Worm (Caenorhabditis elegans) whole organism, L4 larva: ENCODE results near the gene Y43F4A.4.

Source experiments
- F26F4.8 ChIP-seq: fragments of 200-800 bp; sonication (Bioruptor generic); conservative IDR thresholded peaks from 2 replicates; pipeline ENCODE4 v1.3.6; 2022; ENCODE audit warnings: missing genetic modification characterization, missing compliant biosample characterization
- F49E8.2 ChIP-seq: sonication (generic microtip); optimal IDR thresholded peaks from 2 replicates; lab custom pipeline; 2016; ENCODE audit warnings: missing compliant biosample characterization, mild to moderate bottlenecking, missing genetic modification characterization, borderline replicate concordance
- R02D3.7 ChIP-seq: fragments of 150-350 bp; sonication (generic microtip); optimal IDR thresholded peaks from 3 replicates; lab custom pipeline; 2014; ENCODE audit warnings: missing biosample characterization, missing genetic modification characterization
- T26A8.4 ChIP-seq: fragments of 200-800 bp; sonication (Bioruptor generic); IDR thresholded peaks from 2 replicates; pipeline ENCODE4 v1.3.6; 2022; ENCODE audit warnings: missing genetic modification characterization, missing compliant biosample characterization
- Y5F2A.4 ChIP-seq: fragments of 200-800 bp; sonication (Bioruptor generic); optimal IDR thresholded peaks from 2 replicates; lab custom pipeline; 2018; ENCODE audit warnings: mild to moderate bottlenecking, missing genetic modification characterization, missing compliant biosample characterization
- ZK337.2 ChIP-seq: fragments of 200-800 bp; sonication (Bioruptor generic); IDR thresholded peaks from 2 replicates; pipeline ENCODE4 v1.3.6; 2022; ENCODE audit warnings: missing genetic modification reagents, missing genetic modification characterization, missing compliant biosample characterization
- ZK546.5 ChIP-seq, 2 experiments: sonication (generic microtip); optimal IDR thresholded peaks; 2 replicates each; lab custom pipeline; 2017; ENCODE audit warnings: missing biosample characterization in 2 of 2, missing genetic modification characterization in 2 of 2
- aha-1 ChIP-seq: fragments of 150-350 bp; peaks from one replicate; lab custom pipeline; 2014; ENCODE audit warnings: missing biosample characterization, missing genetic modification characterization
- aly-2 ChIP-seq: sonication (generic microtip); optimal IDR thresholded peaks from 2 replicates; lab custom pipeline; 2018; ENCODE audit warnings: missing biosample characterization, missing genetic modification characterization
- attf-4 ChIP-seq: sonication (generic microtip); optimal IDR thresholded peaks from 3 replicates; lab custom pipeline; 2017; ENCODE audit warnings: missing biosample characterization, missing genetic modification characterization
- ceh-28 ChIP-seq: fragments of 150-350 bp; optimal IDR thresholded peaks from 2 replicates; lab custom pipeline; 2014; ENCODE audit warnings: missing biosample characterization, missing genetic modification reagents, missing genetic modification characterization
- ceh-32 ChIP-seq: sonication (generic microtip); optimal IDR thresholded peaks from 2 replicates; lab custom pipeline; 2016; ENCODE audit warnings: mild to moderate bottlenecking, missing genetic modification characterization, missing compliant biosample characterization; ENCODE audit not compliant: poor library complexity
- ceh-44 ChIP-seq: fragments of 200-800 bp; sonication (Bioruptor generic); IDR thresholded peaks from 2 replicates; pipeline ENCODE4 v1.3.6; 2022; ENCODE audit warnings: missing genetic modification reagents, missing genetic modification characterization, missing compliant biosample characterization
- cey-2 ChIP-seq: sonication (generic microtip); optimal IDR thresholded peaks from 3 replicates; lab custom pipeline; 2017; ENCODE audit warnings: missing genetic modification characterization, mild to moderate bottlenecking, missing compliant biosample characterization, antibody characterized with exemption, borderline replicate concordance; ENCODE audit not compliant: insufficient read depth
- daf-8 ChIP-seq: fragments of 200-800 bp; sonication (Bioruptor generic); IDR thresholded peaks from 2 replicates; pipeline ENCODE4 v1.3.6; 2022; ENCODE audit warnings: missing genetic modification characterization, missing compliant biosample characterization
- dmd-6 ChIP-seq: fragments of 200-800 bp; sonication (Bioruptor generic); IDR thresholded peaks from 2 replicates; pipeline ENCODE4 v1.3.6; 2022; ENCODE audit warnings: missing genetic modification reagents, missing genetic modification characterization, missing compliant biosample characterization
- dmd-8 ChIP-seq: fragments of 200-800 bp; sonication (Bioruptor generic); IDR thresholded peaks from 2 replicates; pipeline ENCODE4 v1.3.6; 2022; ENCODE audit warnings: missing genetic modification characterization, missing compliant biosample characterization
- dmd-9 ChIP-seq: fragments of 200-800 bp; sonication (Bioruptor generic); IDR thresholded peaks from 2 replicates; pipeline ENCODE4 v1.3.6; 2022; ENCODE audit warnings: missing genetic modification reagents, missing genetic modification characterization, missing compliant biosample characterization
- dpl-1 ChIP-seq: fragments of 150-350 bp; optimal IDR thresholded peaks from 2 replicates; lab custom pipeline; 2014; ENCODE audit warnings: missing biosample characterization, missing genetic modification reagents, missing genetic modification characterization
- duxl-1 ChIP-seq: sonication (generic microtip); optimal IDR thresholded peaks from 2 replicates; lab custom pipeline; 2016; ENCODE audit warnings: mild to moderate bottlenecking, missing genetic modification characterization, moderate library complexity, missing compliant biosample characterization; ENCODE audit not compliant: poor library complexity
- egl-43 ChIP-seq: fragments of 200-800 bp; sonication (Bioruptor generic); IDR thresholded peaks from 2 replicates; pipeline ENCODE4 v1.3.6; 2022; ENCODE audit warnings: missing genetic modification reagents, missing genetic modification characterization, missing compliant biosample characterization
- fkh-10 ChIP-seq: fragments of 150-350 bp; optimal IDR thresholded peaks from 2 replicates; lab custom pipeline; 2014; ENCODE audit warnings: missing biosample characterization, missing genetic modification reagents, missing genetic modification characterization
- fos-1 ChIP-seq: fragments of 150-350 bp; optimal IDR thresholded peaks from 2 replicates; lab custom pipeline; 2014; ENCODE audit warnings: missing biosample characterization, missing genetic modification characterization
- hif-1 ChIP-seq, 2 experiments: sonication (generic microtip); optimal IDR thresholded peaks; 2 replicates each; lab custom pipeline; 2016 to 2017; ENCODE audit warnings: missing compliant biosample characterization in 2 of 2, missing genetic modification characterization in 2 of 2, missing genetic modification reagents in 2 of 2, missing genotype in 2 of 2, mild to moderate bottlenecking in 1 of 2
- hlh-30 ChIP-seq: sonication (generic microtip); optimal IDR thresholded peaks from 2 replicates; lab custom pipeline; 2017; ENCODE audit warnings: antibody characterized with exemption, mild to moderate bottlenecking, missing genetic modification characterization, missing compliant biosample characterization; ENCODE audit not compliant: insufficient read depth
- jun-1 ChIP-seq: fragments of 150-350 bp; optimal IDR thresholded peaks from 2 replicates; lab custom pipeline; 2014; ENCODE audit warnings: missing biosample characterization, missing genetic modification reagents, missing genetic modification characterization
- lin-1 ChIP-seq: fragments of 200-800 bp; sonication (Bioruptor generic); IDR thresholded peaks from 2 replicates; pipeline ENCODE4 v1.3.6; 2022; ENCODE audit warnings: missing genetic modification reagents, missing genetic modification characterization, missing compliant biosample characterization
- lin-29 ChIP-seq: fragments of 200-800 bp; sonication (Bioruptor generic); IDR thresholded peaks from 2 replicates; pipeline ENCODE4 v1.3.6; 2022; ENCODE audit warnings: missing genetic modification reagents, missing genetic modification characterization, missing compliant biosample characterization
- lin-39 ChIP-seq: fragments of 150-350 bp; optimal IDR thresholded peaks from 2 replicates; lab custom pipeline; 2014; ENCODE audit warnings: missing biosample characterization, missing genetic modification reagents, missing genetic modification characterization
- madf-9 ChIP-seq: fragments of 200-800 bp; sonication (Bioruptor generic); conservative IDR thresholded peaks from 2 replicates; pipeline ENCODE4 v1.3.6; 2022; ENCODE audit warnings: missing genetic modification reagents, missing genetic modification characterization, missing compliant biosample characterization
- mdt-29 ChIP-seq: fragments of 200-800 bp; sonication (Bioruptor generic); IDR thresholded peaks from 2 replicates; pipeline ENCODE4 v1.3.6; 2022; ENCODE audit warnings: missing genetic modification reagents, missing genetic modification characterization, missing compliant biosample characterization
- mes-2 ChIP-seq: sonication (generic microtip); optimal IDR thresholded peaks from 2 replicates; lab custom pipeline; 2016; ENCODE audit warnings: missing genotype, mild to moderate bottlenecking, missing genetic modification characterization, missing compliant biosample characterization; ENCODE audit not compliant: poor library complexity, severe bottlenecking
- nhr-11 ChIP-seq: fragments of 150-350 bp; optimal IDR thresholded peaks from 2 replicates; lab custom pipeline; 2014; ENCODE audit warnings: missing biosample characterization, missing genetic modification characterization
- nhr-111 ChIP-seq: fragments of 200-800 bp; sonication (Bioruptor generic); optimal IDR thresholded peaks from 2 replicates; lab custom pipeline; 2018; ENCODE audit warnings: mild to moderate bottlenecking, missing genetic modification characterization, missing compliant biosample characterization
- nhr-237 ChIP-seq: sonication (generic microtip); optimal IDR thresholded peaks from 2 replicates; lab custom pipeline; 2017; ENCODE audit warnings: missing biosample characterization, missing genetic modification characterization
- nhr-41 ChIP-seq: fragments of 200-800 bp; sonication (Bioruptor generic); IDR thresholded peaks from 2 replicates; pipeline ENCODE4 v1.3.6; 2022; ENCODE audit warnings: missing genetic modification reagents, missing genetic modification characterization, missing compliant biosample characterization
- nhr-42 ChIP-seq: fragments of 200-800 bp; sonication (Bioruptor generic); IDR thresholded peaks from 2 replicates; pipeline ENCODE4 v1.3.6; 2022; ENCODE audit warnings: missing genetic modification characterization, missing compliant biosample characterization
- nhr-6 ChIP-seq: fragments of 150-350 bp; optimal IDR thresholded peaks from 2 replicates; lab custom pipeline; 2014; ENCODE audit warnings: missing biosample characterization, missing genetic modification characterization
- nhr-76 ChIP-seq: fragments of 150-350 bp; optimal IDR thresholded peaks from 2 replicates; lab custom pipeline; 2014; ENCODE audit warnings: missing biosample characterization, missing genetic modification characterization
- nhr-77 ChIP-seq: fragments of 150-350 bp; optimal IDR thresholded peaks from 2 replicates; lab custom pipeline; 2014; ENCODE audit warnings: missing biosample characterization, missing genetic modification characterization
- pqm-1 ChIP-seq: sonication (generic microtip); optimal IDR thresholded peaks from 2 replicates; lab custom pipeline; 2017; ENCODE audit warnings: missing biosample characterization, missing genetic modification characterization
- rbr-2 ChIP-seq: sonication (generic microtip); optimal IDR thresholded peaks from 2 replicates; lab custom pipeline; 2016; ENCODE audit warnings: missing genotype, missing genetic modification characterization, missing compliant biosample characterization
- sdz-12 ChIP-seq: fragments of 200-800 bp; sonication (Bioruptor generic); optimal IDR thresholded peaks from 2 replicates; lab custom pipeline; 2018; ENCODE audit warnings: mild to moderate bottlenecking, missing genetic modification characterization, missing compliant biosample characterization
- set-16 ChIP-seq: fragments of 200-800 bp; sonication (Bioruptor generic); IDR thresholded peaks from 2 replicates; pipeline ENCODE4 v1.3.6; 2022; ENCODE audit warnings: missing genetic modification reagents, missing genetic modification characterization, missing compliant biosample characterization
- skn-1 ChIP-seq: fragments of 150-350 bp; optimal IDR thresholded peaks from 2 replicates; lab custom pipeline; 2014; ENCODE audit warnings: missing biosample characterization, missing genetic modification characterization
- snpc-1.2 ChIP-seq: fragments of 200-800 bp; sonication (Bioruptor generic); IDR thresholded peaks from 2 replicates; pipeline ENCODE4 v1.3.6; 2022; ENCODE audit warnings: missing genetic modification reagents, missing genetic modification characterization, missing compliant biosample characterization
- tag-97 ChIP-seq: fragments of 200-800 bp; sonication (Bioruptor generic); IDR thresholded peaks from 2 replicates; pipeline ENCODE4 v1.3.6; 2022; ENCODE audit warnings: missing genetic modification characterization, missing compliant biosample characterization
- unc-130 ChIP-seq: sonication (generic microtip); optimal IDR thresholded peaks from 2 replicates; lab custom pipeline; 2016; ENCODE audit warnings: missing genetic modification reagents, missing genetic modification characterization, missing compliant biosample characterization
- zip-2 ChIP-seq: fragments of 150-350 bp; optimal IDR thresholded peaks from 2 replicates; lab custom pipeline; 2014; ENCODE audit warnings: missing biosample characterization, missing genetic modification characterization
- ztf-11 ChIP-seq: fragments of 150-350 bp; optimal IDR thresholded peaks from 2 replicates; lab custom pipeline; 2014; ENCODE audit warnings: missing biosample characterization, missing genetic modification characterization
- ztf-7 ChIP-seq: fragments of 150-350 bp; optimal IDR thresholded peaks from 2 replicates; lab custom pipeline; 2014; ENCODE audit warnings: missing biosample characterization, missing genetic modification characterization

Gene Y43F4A.4

ce11 chrIII:13275784-13276183 lies 30.4 kb downstream of the Y43F4A.4 start (continued):
- TF ChIP-seq nhr-6 (tag; lab: Kevin White, UChicago) (peak; percentile 26), jun-1 (tag; lab: Kevin White, UChicago) (no peak), T26A8.4 (0 out of 2 replicates have a peak, but pooled peaks have one; percentile 25), hif-1 (tag; optimal IDR thresholded peaks at IDR 0.05; lab: Kevin White, UChicago) (peak in 1 of 2 experiments; percentile 60), lin-1 (GFP tag; lab: Robert Waterston, UW) (no peak), duxl-1 (no peak), Y5F2A.4 (GFP tag; lab: Kevin White, UChicago) (no peak), ceh-32 (tag; lab: Kevin White, UChicago) (no peak), nhr-42 (GFP tag; lab: Robert Waterston, UW) (no peak), cey-2 (tag; lab: Kevin White, UChicago) (no peak), fos-1 (tag; lab: Kevin White, UChicago) (no peak), dmd-6 (GFP tag; lab: Robert Waterston, UW) (peak; percentile 36; the same call in 1 of the 2 replicates), skn-1 (no peak), F49E8.2 (tag; lab: Kevin White, UChicago) (no peak), ztf-11 (tag; lab: Kevin White, UChicago) (no peak), sdz-12 (GFP tag; lab: Kevin White, UChicago) (peak; percentile 15), dmd-8 (GFP tag; lab: Robert Waterston, UW) (no peak), F26F4.8 (GFP tag; lab: Robert Waterston, UW) (no peak), rbr-2 (tag; lab: Kevin White, UChicago) (peak; percentile 83), ZK546.5 (tag; optimal IDR thresholded peaks at IDR 0.05; lab: Kevin White, UChicago) (no peak), aha-1 (peak; percentile 97), egl-43 (GFP tag; lab: Robert Waterston, UW) (peak; percentile 85; the same call in 1 of the 2 replicates), fkh-10 (peak; percentile 41), unc-130 (GFP tag; lab: Kevin White, UChicago) (no peak), dpl-1 (GFP tag; lab: Kevin White, UChicago) (peak; percentile 48), ceh-28 (tag; lab: Kevin White, UChicago) (no peak), R02D3.7 (tag; lab: Kevin White, UChicago) (no peak), aly-2 (no peak), ZK337.2 (GFP tag; lab: Robert Waterston, UW) (0 out of 2 replicates have a peak, but pooled peaks have one; percentile 44), zip-2 (tag; lab: Kevin White, UChicago) (no peak), dmd-9 (GFP tag; lab: Robert Waterston, UW) (no peak), nhr-11 (tag; lab: Kevin White, UChicago) (peak; percentile 39), ceh-44 (no peak), madf-9 (0 out of 2 replicates have a peak, but pooled peaks have one; percentile 29), nhr-77 (tag; lab: Kevin White, UChicago) (no peak), lin-29 (GFP tag; lab: Robert Waterston, UW) (no peak), ztf-7 (no peak), snpc-1.2 (no peak), pqm-1 (tag; lab: Kevin White, UChicago) (no peak), nhr-41 (GFP tag; lab: Robert Waterston, UW) (no peak), tag-97 (GFP tag; lab: Robert Waterston, UW) (no peak), mdt-29 (GFP tag; lab: Robert Waterston, UW) (no peak), nhr-237 (tag; lab: Kevin White, UChicago) (no peak), mes-2 (tag; lab: Kevin White, UChicago) (peak; percentile 41), nhr-76 (tag; lab: Kevin White, UChicago) (no peak), nhr-111 (no peak), set-16 (GFP tag; lab: Robert Waterston, UW) (peak; percentile 80), hlh-30 (tag; lab: Kevin White, UChicago) (peak; percentile 85), daf-8 (GFP tag; lab: Robert Waterston, UW) (no peak), attf-4 (tag; lab: Kevin White, UChicago) (no peak), lin-39 (tag; lab: Kevin White, UChicago) (peak; percentile 39)
